Fruit fly (Drosophila melanogaster) whole organism, prepupa: ENCODE results near the gene RpS25.
A peak's percentile ranks its signal among the peaks of the same experiment; 100 is the strongest.

Experiments
- Blimp-1 ChIP-seq: fragments of 200-800 bp; sonication (Bioruptor generic); optimal IDR thresholded peaks from 3 replicates; lab custom pipeline; 2017; ENCODE audit warnings: missing biosample characterization, missing genetic modification characterization, mild to moderate bottlenecking, moderate library complexity, missing genetic modification reagents
- CG10669 ChIP-seq: fragments of 200-800 bp; sonication (Bioruptor generic); optimal IDR thresholded peaks from 3 replicates; lab custom pipeline; 2018; ENCODE audit warnings: missing biosample characterization, mild to moderate bottlenecking, missing genetic modification characterization, moderate library complexity
- CG11294 ChIP-seq: fragments of 200-800 bp; sonication (Bioruptor generic); IDR thresholded peaks from 2 replicates; pipeline ENCODE4 v1.3.6; 2022; ENCODE audit warnings: missing biosample characterization, missing genetic modification characterization
- CG11902 ChIP-seq: fragments of 200-800 bp; sonication (Bioruptor generic); optimal IDR thresholded peaks from 3 replicates; lab custom pipeline; 2016; ENCODE audit warnings: missing biosample characterization, missing genetic modification characterization
- CG15336 ChIP-seq: fragments of 200-800 bp; sonication (Bioruptor generic); IDR thresholded peaks from 2 replicates; pipeline ENCODE4 v1.3.6; 2022; ENCODE audit warnings: missing biosample characterization, missing genetic modification characterization
- CG1621 ChIP-seq: fragments of 200-800 bp; sonication (Bioruptor generic); optimal IDR thresholded peaks from 3 replicates; lab custom pipeline; 2018; ENCODE audit warnings: missing biosample characterization, mild to moderate bottlenecking, missing genetic modification characterization
- CG16779 ChIP-seq: fragments of 200-800 bp; sonication (Bioruptor generic); optimal IDR thresholded peaks from 3 replicates; lab custom pipeline; 2017; ENCODE audit warnings: missing biosample characterization, mild to moderate bottlenecking, missing genetic modification characterization
- CG3032 ChIP-seq: fragments of 200-800 bp; optimal IDR thresholded peaks from 2 replicates; lab custom pipeline; 2019; ENCODE audit warnings: missing biosample characterization, mild to moderate bottlenecking, missing genetic modification characterization, moderate library complexity
- CG32006 ChIP-seq: fragments of 200-800 bp; sonication (Bioruptor generic); optimal IDR thresholded peaks from 3 replicates; lab custom pipeline; 2017; ENCODE audit warnings: missing biosample characterization, mild to moderate bottlenecking, missing genetic modification characterization
- CG34406 ChIP-seq: fragments of 200-800 bp; sonication (Bioruptor generic); optimal IDR thresholded peaks from 3 replicates; lab custom pipeline; 2016; ENCODE audit warnings: missing biosample characterization, missing genetic modification characterization
- CG6163 ChIP-seq: fragments of 200-800 bp; sonication (Bioruptor generic); IDR thresholded peaks from 3 replicates; pipeline ENCODE4 v1.3.6; 2022; ENCODE audit warnings: missing biosample characterization, missing genetic modification characterization
- CG6792 ChIP-seq: fragments of 200-800 bp; sonication (Bioruptor generic); optimal IDR thresholded peaks from 3 replicates; lab custom pipeline; 2016; ENCODE audit warnings: missing biosample characterization, missing genetic modification characterization
- CG6854 ChIP-seq: fragments of 200-800 bp; sonication (Bioruptor generic); optimal IDR thresholded peaks from 2 replicates; lab custom pipeline; 2017; ENCODE audit warnings: missing biosample characterization, mild to moderate bottlenecking, missing genetic modification characterization
- CG7368 ChIP-seq: fragments of 200-800 bp; sonication (Bioruptor generic); optimal IDR thresholded peaks from 3 replicates; lab custom pipeline; 2016; ENCODE audit warnings: missing biosample characterization, missing genetic modification characterization
- CG8319 ChIP-seq: fragments of 200-800 bp; sonication (Bioruptor generic); optimal IDR thresholded peaks from 3 replicates; lab custom pipeline; 2016; ENCODE audit warnings: missing biosample characterization, missing genetic modification characterization
- CG8632 ChIP-seq: fragments of 200-800 bp; sonication (Bioruptor generic); optimal IDR thresholded peaks from 3 replicates; lab custom pipeline; 2016; ENCODE audit warnings: missing biosample characterization, missing genetic modification characterization
- CG9139 ChIP-seq: fragments of 200-800 bp; sonication (Bioruptor generic); optimal IDR thresholded peaks from 3 replicates; lab custom pipeline; 2017; ENCODE audit warnings: missing biosample characterization, mild to moderate bottlenecking, missing genetic modification characterization
- Eip75B ChIP-seq: fragments of 200-800 bp; sonication (Bioruptor generic); optimal IDR thresholded peaks from 3 replicates; lab custom pipeline; 2016; ENCODE audit warnings: missing biosample characterization, missing genetic modification characterization
- Eip78C ChIP-seq: fragments of 200-800 bp; sonication (Bioruptor generic); peaks from one replicate; lab custom pipeline; 2016; ENCODE audit warnings: missing biosample characterization, missing genetic modification characterization
- Eip93F ChIP-seq: fragments of 200-800 bp; sonication (Bioruptor generic); optimal IDR thresholded peaks from 2 replicates; lab custom pipeline; 2016; ENCODE audit warnings: missing biosample characterization, mild to moderate bottlenecking, missing genetic modification characterization
- Ets21C ChIP-seq: fragments of 200-800 bp; sonication (Bioruptor generic); optimal IDR thresholded peaks from 3 replicates; lab custom pipeline; 2016; ENCODE audit warnings: missing biosample characterization, missing genetic modification characterization
- Ets96B ChIP-seq: fragments of 200-800 bp; optimal IDR thresholded peaks from 2 replicates; lab custom pipeline; 2019; ENCODE audit warnings: missing biosample characterization, mild to moderate bottlenecking, missing genetic modification characterization, moderate library complexity
- Gug ChIP-seq: fragments of 200-800 bp; sonication (Bioruptor generic); IDR thresholded peaks from 2 replicates; pipeline ENCODE4 v1.3.6; 2022; ENCODE audit warnings: missing biosample characterization, missing genetic modification characterization
- Hr39 ChIP-seq: fragments of 200-800 bp; sonication (Bioruptor generic); optimal IDR thresholded peaks from 2 replicates; lab custom pipeline; 2016; ENCODE audit warnings: missing biosample characterization, missing genetic modification characterization
- Hr4 ChIP-seq: fragments of 200-800 bp; sonication (Bioruptor generic); optimal IDR thresholded peaks from 3 replicates; lab custom pipeline; 2016; ENCODE audit warnings: missing biosample characterization, missing genetic modification characterization
- Met ChIP-seq: fragments of 200-800 bp; sonication (Bioruptor generic); optimal IDR thresholded peaks from 3 replicates; lab custom pipeline; 2016; ENCODE audit warnings: missing biosample characterization, missing genetic modification characterization
- OdsH ChIP-seq: fragments of 200-800 bp; sonication (Bioruptor generic); optimal IDR thresholded peaks from 3 replicates; lab custom pipeline; 2016; ENCODE audit warnings: missing biosample characterization, missing genetic modification characterization
- Sox102F ChIP-seq: fragments of 200-800 bp; sonication (Bioruptor generic); optimal IDR thresholded peaks from 2 replicates; lab custom pipeline; 2016; ENCODE audit warnings: missing biosample characterization, mild to moderate bottlenecking, missing genetic modification characterization
- Sox14 ChIP-seq: fragments of 200-800 bp; sonication (Bioruptor generic); optimal IDR thresholded peaks from 3 replicates; lab custom pipeline; 2016; ENCODE audit warnings: missing biosample characterization, missing genetic modification characterization
- acj6 ChIP-seq: fragments of 200-800 bp; sonication (Bioruptor generic); optimal IDR thresholded peaks from 3 replicates; lab custom pipeline; 2016; ENCODE audit warnings: missing biosample characterization, missing genetic modification characterization
- cyc ChIP-seq: fragments of 200-800 bp; sonication (Bioruptor generic); optimal IDR thresholded peaks from 3 replicates; lab custom pipeline; 2016; ENCODE audit warnings: missing biosample characterization, missing genetic modification characterization
- dac ChIP-seq: fragments of 200-800 bp; sonication (Bioruptor generic); optimal IDR thresholded peaks from 2 replicates; lab custom pipeline; 2017; ENCODE audit warnings: missing biosample characterization, mild to moderate bottlenecking, missing genetic modification characterization
- eg ChIP-seq: fragments of 200-800 bp; sonication (Bioruptor generic); IDR thresholded peaks from 3 replicates; pipeline ENCODE4 v1.3.6; 2022; ENCODE audit warnings: missing biosample characterization, missing genetic modification characterization
- esn ChIP-seq: fragments of 200-800 bp; sonication (Bioruptor generic); optimal IDR thresholded peaks from 2 replicates; lab custom pipeline; 2016; ENCODE audit warnings: missing biosample characterization, mild to moderate bottlenecking, missing genetic modification characterization, moderate library complexity
- fd85E ChIP-seq: fragments of 200-800 bp; sonication (Bioruptor generic); optimal IDR thresholded peaks from 3 replicates; lab custom pipeline; 2016; ENCODE audit warnings: missing biosample characterization, missing genetic modification characterization
- lz ChIP-seq: fragments of 200-800 bp; sonication (Bioruptor generic); optimal IDR thresholded peaks from 3 replicates; lab custom pipeline; 2016; ENCODE audit warnings: missing biosample characterization, missing genetic modification characterization
- net ChIP-seq: fragments of 200-800 bp; sonication (Bioruptor generic); optimal IDR thresholded peaks from 3 replicates; lab custom pipeline; 2016; ENCODE audit warnings: missing biosample characterization, missing genetic modification characterization
- pdm3 ChIP-seq: fragments of 200-800 bp; sonication (Bioruptor generic); optimal IDR thresholded peaks from 3 replicates; lab custom pipeline; 2016; ENCODE audit warnings: missing biosample characterization, missing genetic modification characterization
- salr ChIP-seq, 2 experiments: fragments of 200-800 bp; sonication (Bioruptor generic); optimal IDR thresholded peaks; 3 replicates each; lab custom pipeline; 2016 to 2018; ENCODE audit warnings: missing biosample characterization in 2 of 2, missing genetic modification characterization in 2 of 2, mild to moderate bottlenecking in 1 of 2
- spab ChIP-seq: fragments of 200-800 bp; sonication (Bioruptor generic); optimal IDR thresholded peaks from 2 replicates; lab custom pipeline; 2017; ENCODE audit warnings: missing biosample characterization, mild to moderate bottlenecking, missing genetic modification characterization, missing genetic modification reagents
- ss ChIP-seq, 2 experiments: fragments of 200-800 bp; sonication (Bioruptor generic); optimal IDR thresholded peaks; 2 replicates in 1 of 2; 3 replicates in 1 of 2; lab custom pipeline; 2017 to 2018; ENCODE audit warnings: mild to moderate bottlenecking in 2 of 2, missing biosample characterization in 2 of 2, missing genetic modification characterization in 2 of 2, moderate library complexity in 1 of 2
- svp ChIP-seq: fragments of 200-800 bp; sonication (Bioruptor generic); peaks from one replicate; lab custom pipeline; 2016; ENCODE audit warnings: missing biosample characterization, missing genetic modification characterization
- vri ChIP-seq: fragments of 200-800 bp; sonication (Bioruptor generic); optimal IDR thresholded peaks from 3 replicates; lab custom pipeline; 2016; ENCODE audit warnings: missing biosample characterization, mild to moderate bottlenecking, missing genetic modification characterization

RpS25 gene

dm6 chr3R:11231705-11232261 is 15.7 kb upstream of the RpS25 start, which contains the start of the genes CG17187 and Dph3 (continued):
- TF ChIP-seq CG34406 (no peak), svp (GFP tag; lab: Kevin White, UChicago) (no peak), CG11902 (GFP tag; lab: Kevin White, UChicago) (no peak)

- TF ChIP-seq dac (no peak), svp (GFP tag; lab: Kevin White, UChicago) (no peak), CG3032 (tag; lab: Kevin White, UChicago) (no peak)
Measured at dm6 chr3R:11231037-11231436, 14.9 kb upstream of the RpS25 start.

DNA sequence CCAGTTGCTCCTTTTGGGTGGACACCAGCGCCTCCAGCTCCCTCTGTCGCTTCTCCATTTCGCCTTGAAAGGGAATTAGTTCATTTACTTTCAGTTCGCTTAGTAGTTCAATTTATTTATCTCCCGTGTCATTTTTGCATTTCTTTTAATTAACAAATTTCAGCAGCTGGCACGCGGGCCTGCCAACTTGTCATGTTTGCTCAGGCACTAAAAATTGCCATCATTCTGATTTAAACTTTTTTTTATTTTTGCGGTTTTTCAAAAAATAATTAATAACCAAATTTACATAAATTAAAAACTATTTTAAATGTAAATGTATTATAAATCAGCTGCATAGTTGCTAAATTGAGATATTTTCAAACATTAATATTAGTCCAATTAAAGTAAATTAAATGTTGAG is 14.3 kb upstream of the RpS25 start, which contains the start of gene GCC88:
Gene GCC88 (minus strand): TSS at position 209 of the 400 bp plus-strand sequence.
- TF ChIP-seq CG10669 (GFP tag; lab: Kevin White, UChicago) (no peak), Ets21C (no peak), CG6792 (GFP tag; lab: Kevin White, UChicago) (no peak), Eip93F (GFP tag; lab: Kevin White, UChicago) (no peak), CG6854 (GFP tag; lab: Kevin White, UChicago) (no peak), esn (no peak), salr (GFP tag; optimal IDR thresholded peaks at IDR 0.05; lab: Kevin White, UChicago) (no peak), Sox102F (GFP tag; lab: Kevin White, UChicago) (no peak), OdsH (GFP tag; lab: Kevin White, UChicago) (no peak), CG11294 (GFP tag; lab: Robert Waterston, UW) (no peak), fd85E (GFP tag; lab: Kevin White, UChicago) (no peak)

dm6 chr3R:11226496-11226895 is 10.4 kb upstream of the RpS25 start, which contains the start of gene CG17726:
CG17726 (plus strand) TSS chr3R:11226762.
- peak; percentile 99 for TF ChIP-seq CG6163
- TF ChIP-seq esn = peak; percentile 98
- TF ChIP-seq vri (GFP tag; lab: Kevin White, UChicago) = no peak
- TF ChIP-seq Gug = peak; percentile 96
- peak; percentile 98 for TF ChIP-seq CG3032 (tag; lab: Kevin White, UChicago)
- peak; percentile 95 for TF ChIP-seq Hr39 (GFP tag; lab: Kevin White, UChicago)
- TF ChIP-seq Blimp-1 = peak; percentile 80
- peak; percentile 96 for TF ChIP-seq net (GFP tag; lab: Kevin White, UChicago)
- TF ChIP-seq CG8632 (GFP tag; lab: Kevin White, UChicago) = peak; percentile 97
- TF ChIP-seq CG9139 = peak; percentile 94
- TF ChIP-seq CG11902 (GFP tag; lab: Kevin White, UChicago) = peak; percentile 92
- TF ChIP-seq cyc = peak; percentile 95
- TF ChIP-seq spab (GFP tag; lab: Kevin White, UChicago) = no peak
- TF ChIP-seq Sox14 (GFP tag; lab: Kevin White, UChicago) = peak; percentile 97
- peak; percentile 76 for TF ChIP-seq Eip93F (GFP tag; lab: Kevin White, UChicago)
- TF ChIP-seq CG7368 (GFP tag; lab: Kevin White, UChicago) = peak; percentile 94
- TF ChIP-seq eg = peak; percentile 99
- peak; percentile 98 for TF ChIP-seq svp (GFP tag; lab: Kevin White, UChicago)
- TF ChIP-seq OdsH (GFP tag; lab: Kevin White, UChicago) = peak; percentile 97
- TF ChIP-seq CG34406 = peak; percentile 99
- peak; percentile 94 for TF ChIP-seq CG32006 (GFP tag; lab: Kevin White, UChicago)
- peak; percentile 97 for TF ChIP-seq acj6
- TF ChIP-seq CG10669 (GFP tag; lab: Kevin White, UChicago) = peak; percentile 94
- TF ChIP-seq salr (GFP tag; optimal IDR thresholded peaks at IDR 0.05; lab: Kevin White, UChicago) = peak; percentile 89 to 95
- TF ChIP-seq CG16779 (tag; lab: Kevin White, UChicago) = no peak
- peak; percentile 93 for TF ChIP-seq CG1621 (tag; lab: Kevin White, UChicago)
- peak; percentile 96 for TF ChIP-seq Eip75B (GFP tag; lab: Kevin White, UChicago)
- no peak for TF ChIP-seq Hr4 (GFP tag; lab: Kevin White, UChicago)
- no peak for TF ChIP-seq CG8319 (GFP tag; lab: Kevin White, UChicago)
- TF ChIP-seq CG15336 (GFP tag; lab: Robert Waterston, UW) = peak; percentile 99
- TF ChIP-seq Met = peak; percentile 96
- TF ChIP-seq ss (GFP tag; optimal IDR thresholded peaks at IDR 0.05; lab: Kevin White, UChicago) = peak in 1 of 2 experiments; percentile 96
- peak; percentile 92 for TF ChIP-seq Ets21C
- peak; percentile 92 for TF ChIP-seq Sox102F (GFP tag; lab: Kevin White, UChicago)
- peak; percentile 97 for TF ChIP-seq Ets96B
- TF ChIP-seq lz = peak; percentile 97
- peak; percentile 99 for TF ChIP-seq Eip78C (GFP tag; lab: Kevin White, UChicago)
- peak; percentile 97 for TF ChIP-seq pdm3 (GFP tag; lab: Kevin White, UChicago)
